Worm (Caenorhabditis elegans): ENCODE data around the gene F07A11.5.
A peak's percentile ranks its signal among the peaks of the same experiment; 100 is the strongest.

Gene F07A11.5

ce11 chrII:11596157-11596740 is 15.9 kb upstream of the F07A11.5 start (continued):
- peak; percentile 41 for TF ChIP-seq nhr-48 (tag; optimal IDR thresholded peaks at IDR 0.05)
- TF ChIP-seq T26A8.4 (GFP tag; IDR thresholded peaks at IDR 0.05): no peak
- TF ChIP-seq snpc-1.2 (GFP tag; IDR thresholded peaks at IDR 0.05): 0 out of 2 replicates have a peak, but pooled peaks have one; percentile 23
- no peak for TF ChIP-seq mes-2 (tag; optimal IDR thresholded peaks at IDR 0.05; ENCODE audit: poor library complexity, severe bottlenecking)
- TF ChIP-seq Y48G9A.11 (GFP tag; IDR thresholded peaks at IDR 0.05): 0 out of 2 replicates have a peak, but pooled peaks have one; percentile 22
- TF ChIP-seq dmd-9 (GFP tag; IDR thresholded peaks at IDR 0.05): no peak
- TF ChIP-seq F49E8.2 (tag; optimal IDR thresholded peaks at IDR 0.05; ENCODE audit: borderline replicate concordance): peak; percentile 71
- no peak for TF ChIP-seq nhr-77 (tag; optimal IDR thresholded peaks at IDR 0.05)
- no peak for TF ChIP-seq ceh-20 (GFP tag; IDR thresholded peaks at IDR 0.05)
- TF ChIP-seq ceh-28 (tag; optimal IDR thresholded peaks at IDR 0.05): no peak
- peak; percentile 63 for TF ChIP-seq lin-38 (GFP tag; IDR thresholded peaks at IDR 0.05)
- TF ChIP-seq nhr-42 (GFP tag; IDR thresholded peaks at IDR 0.05): no peak
- TF ChIP-seq tra-1 (GFP tag; IDR thresholded peaks at IDR 0.05): no peak
- TF ChIP-seq spr-3 (GFP tag; optimal IDR thresholded peaks at IDR 0.05): no peak
- TF ChIP-seq nhr-28 (tag; optimal IDR thresholded peaks at IDR 0.05): no peak
- TF ChIP-seq aha-1 (tag): no peak
- no peak for TF ChIP-seq zfp-3 (GFP tag; conservative IDR thresholded peaks at IDR 0.05)
- no peak for TF ChIP-seq nhr-25 (tag; optimal IDR thresholded peaks at IDR 0.05; ENCODE audit: borderline replicate concordance, insufficient read depth)
- TF ChIP-seq skn-1 (tag; optimal IDR thresholded peaks at IDR 0.05): no peak
- TF ChIP-seq daf-16 (GFP tag; optimal IDR thresholded peaks at IDR 0.05): no peak
- peak; percentile 54 for TF ChIP-seq daf-16 (tag; optimal IDR thresholded peaks at IDR 0.05)
- TF ChIP-seq F26F4.8 (GFP tag; conservative IDR thresholded peaks at IDR 0.05): no peak
- no peak for TF ChIP-seq rbr-2 (tag; optimal IDR thresholded peaks at IDR 0.05)
- TF ChIP-seq fkh-10 (GFP tag; optimal IDR thresholded peaks at IDR 0.05): no peak
- no peak for TF ChIP-seq set-16 (GFP tag; IDR thresholded peaks at IDR 0.05)
- TF ChIP-seq snpc-4 (tag; optimal IDR thresholded peaks at IDR 0.05): no peak
- peak; percentile 4 for TF ChIP-seq pqm-1 (tag; optimal IDR thresholded peaks at IDR 0.05)
- TF ChIP-seq dve-1 (tag; optimal IDR thresholded peaks at IDR 0.05; ENCODE audit: insufficient read depth): peak; percentile 4
- TF ChIP-seq mxl-3 (GFP tag; optimal IDR thresholded peaks at IDR 0.05): no peak
- no peak for TF ChIP-seq R02D3.7 (tag; optimal IDR thresholded peaks at IDR 0.05)
- TF ChIP-seq mdt-29 (GFP tag; IDR thresholded peaks at IDR 0.05): 0 out of 2 replicates have a peak, but pooled peaks have one; percentile 23
- TF ChIP-seq Y105C5A.15 (GFP tag; IDR thresholded peaks at IDR 0.05): no peak

- TF ChIP-seq dmd-8 (GFP tag; IDR thresholded peaks at IDR 0.05) (no peak), lir-3 (tag; optimal IDR thresholded peaks at IDR 0.05) (no peak), dpl-1 (GFP tag; optimal IDR thresholded peaks at IDR 0.05) (peak; percentile 85), F44E2.7 (GFP tag; IDR thresholded peaks at IDR 0.05) (no peak), ztf-7 (tag; optimal IDR thresholded peaks at IDR 0.05) (no peak), lin-29 (GFP tag; IDR thresholded peaks at IDR 0.05) (no peak), hlh-30 (tag; optimal IDR thresholded peaks at IDR 0.05; ENCODE audit: insufficient read depth) (peak; percentile 3), hif-1 (tag; optimal IDR thresholded peaks at IDR 0.05) (no peak), lin-38 (GFP tag; IDR thresholded peaks at IDR 0.05) (peak; percentile 78), daf-19 (GFP tag; conservative IDR thresholded peaks at IDR 0.05) (no peak), gei-8 (GFP tag; optimal IDR thresholded peaks at IDR 0.05) (no peak), nhr-42 (GFP tag; IDR thresholded peaks at IDR 0.05) (no peak), nhr-6 (tag; optimal IDR thresholded peaks at IDR 0.05) (peak; percentile 41), lsy-2 (tag; optimal IDR thresholded peaks at IDR 0.05) (peak in 1 of 2 experiments; percentile 20), dve-1 (tag; optimal IDR thresholded peaks at IDR 0.05; ENCODE audit: insufficient read depth) (no peak), php-3 (GFP tag; IDR thresholded peaks at IDR 0.05) (no peak), hlh-11 (tag; optimal IDR thresholded peaks at IDR 0.05) (no peak), zfp-2 (tag; optimal IDR thresholded peaks at IDR 0.05) (no peak), madf-9 (GFP tag; conservative IDR thresholded peaks at IDR 0.05) (no peak)
These were observed 12.3 kb upstream of the F07A11.5 start, which contains the start of gene npp-5 for ce11 chrII:11599751-11600150. Gene npp-5, minus strand, starts transcription at chrII:11599809.

Data from whole organism, L4 larva.